Worm (Caenorhabditis elegans) whole organism, L1 larva: ENCODE measurements around the gene plc-2.

Experiments
- ceh-82 ChIP-seq, 3 experiments: fragments of 150-350 bp in 1 of 3; sonication (generic microtip) in 2 of 3; optimal IDR thresholded peaks; 2 replicates each; lab custom pipeline; 2014 to 2017; ENCODE audit warnings: missing biosample characterization in 3 of 3, missing genetic modification characterization in 3 of 3
- fkh-10 ChIP-seq: sonication (generic microtip); optimal IDR thresholded peaks from 2 replicates; lab custom pipeline; 2017; ENCODE audit warnings: missing biosample characterization, missing genetic modification reagents, missing genetic modification characterization
- lin-14 ChIP-seq: fragments of 200-800 bp; sonication (Bioruptor generic); optimal IDR thresholded peaks from 2 replicates; lab custom pipeline; 2018; ENCODE audit warnings: mild to moderate bottlenecking, missing genetic modification characterization, moderate library complexity, missing compliant biosample characterization
- mab-9 ChIP-seq: fragments of 200-800 bp; sonication (Bioruptor generic); IDR thresholded peaks from 2 replicates; pipeline ENCODE4 v1.3.6; 2022; ENCODE audit warnings: missing genetic modification reagents, missing genetic modification characterization, missing compliant biosample characterization
- nhr-12 ChIP-seq: sonication (generic microtip); optimal IDR thresholded peaks from 2 replicates; lab custom pipeline; 2017; ENCODE audit warnings: missing biosample characterization, missing genetic modification characterization
- nhr-237 ChIP-seq: fragments of 150-350 bp; optimal IDR thresholded peaks from 2 replicates; lab custom pipeline; 2014; ENCODE audit warnings: missing biosample characterization, missing genetic modification characterization
- nhr-71 ChIP-seq: sonication (generic microtip); optimal IDR thresholded peaks from 2 replicates; lab custom pipeline; 2016; ENCODE audit warnings: mild to moderate bottlenecking, missing genetic modification characterization, moderate library complexity, missing compliant biosample characterization
- snpc-4 ChIP-seq: fragments of 150-350 bp; optimal IDR thresholded peaks from 2 replicates; lab custom pipeline; 2014; ENCODE audit warnings: missing biosample characterization, missing genetic modification characterization
- tbx-2 ChIP-seq: sonication (generic microtip); optimal IDR thresholded peaks from 2 replicates; lab custom pipeline; 2016; ENCODE audit warnings: missing genetic modification characterization, missing compliant biosample characterization
- unc-130 ChIP-seq: fragments of 150-350 bp; optimal IDR thresholded peaks from 2 replicates; lab custom pipeline; 2017; ENCODE audit warnings: missing biosample characterization, missing genetic modification characterization, inconsistent platforms

ce11 chrV:15179757-15180156 is 12.6 kb upstream of the plc-2 start, which contains the start of gene T09F5.10:
- TF ChIP-seq tbx-2 (tag; lab: Kevin White, UChicago) (no peak), nhr-237 (tag; lab: Kevin White, UChicago) (no peak), mab-9 (GFP tag; lab: Robert Waterston, UW) (no peak), lin-14 (GFP tag; lab: Kevin White, UChicago) (no peak), nhr-71 (tag; lab: Kevin White, UChicago) (no peak), snpc-4 (tag; lab: Kevin White, UChicago) (no peak), nhr-12 (tag; lab: Kevin White, UChicago) (no peak), unc-130 (tag; lab: Kevin White, UChicago) (no peak), fkh-10 (GFP tag; lab: Kevin White, UChicago) (no peak), ceh-82 (tag; optimal IDR thresholded peaks at IDR 0.05; lab: Kevin White, UChicago) (no peak)
